Fruit fly (Drosophila melanogaster): ENCODE measurements around the gene HGTX.

The HGTX gene

dm6 chr3L:14558018-14558417 is 41.3 kb downstream of the HGTX start:
- TF ChIP-seq woc (GFP tag; optimal IDR thresholded peaks at IDR 0.05) (no peak), Myc (optimal IDR thresholded peaks at IDR 0.05) (no peak), brk (GFP tag; optimal IDR thresholded peaks at IDR 0.05) (no peak), Jra (GFP tag; optimal IDR thresholded peaks at IDR 0.05) (no peak), Sp1 (GFP tag; optimal IDR thresholded peaks at IDR 0.05) (no peak), Mio (GFP tag; optimal IDR thresholded peaks at IDR 0.05) (no peak), usp (GFP tag; optimal IDR thresholded peaks at IDR 0.05) (no peak), CrebA (GFP tag; optimal IDR thresholded peaks at IDR 0.05; ENCODE audit: borderline replicate concordance) (no peak), GATAd (GFP tag; optimal IDR thresholded peaks at IDR 0.05) (no peak)

- TF ChIP-seq HLH106 (tag; optimal IDR thresholded peaks at IDR 0.05) (peak; percentile 36), dl (GFP tag; optimal IDR thresholded peaks at IDR 0.05; ENCODE audit: insufficient read depth in 1 of 2, partially characterized antibody in 2 of 2) (no peak), N (GFP tag; optimal IDR thresholded peaks at IDR 0.05) (no peak), Sp1 (GFP tag; optimal IDR thresholded peaks at IDR 0.05) (no peak)
These were observed 42.3 kb downstream of the HGTX start for dm6 chr3L:14556774-14557741.

- TF ChIP-seq Jra (GFP tag; optimal IDR thresholded peaks at IDR 0.05), result no peak
- TF ChIP-seq br (GFP tag; optimal IDR thresholded peaks at IDR 0.05), result no peak
- no peak for TF ChIP-seq Hnf4 (GFP tag; optimal IDR thresholded peaks at IDR 0.05)
- TF ChIP-seq dsf (GFP tag; optimal IDR thresholded peaks at IDR 0.05; ENCODE audit: borderline replicate concordance), result no peak
- no peak for TF ChIP-seq jim (GFP tag; optimal IDR thresholded peaks at IDR 0.05)
- TF ChIP-seq woc (GFP tag; optimal IDR thresholded peaks at IDR 0.05), result no peak
- TF ChIP-seq HLH106 (tag; optimal IDR thresholded peaks at IDR 0.05), result no peak
- TF ChIP-seq CrebA (GFP tag; optimal IDR thresholded peaks at IDR 0.05; ENCODE audit: borderline replicate concordance), result no peak
- TF ChIP-seq Hr83 (GFP tag; optimal IDR thresholded peaks at IDR 0.05; ENCODE audit: poor library complexity, severe bottlenecking), result no peak
- no peak for TF ChIP-seq Hr78 (GFP tag; optimal IDR thresholded peaks at IDR 0.05)
- TF ChIP-seq Abd-B (GFP tag; optimal IDR thresholded peaks at IDR 0.05), result no peak
- no peak for TF ChIP-seq foxo (GFP tag; optimal IDR thresholded peaks at IDR 0.05)
- TF ChIP-seq Sp1 (GFP tag; optimal IDR thresholded peaks at IDR 0.05), result no peak
These were observed 43.2 kb downstream of the HGTX start for dm6 chr3L:14556177-14556576.

- TF ChIP-seq foxo (GFP tag; optimal IDR thresholded peaks at IDR 0.05), result no peak
- no peak for TF ChIP-seq psq (GFP tag; optimal IDR thresholded peaks at IDR 0.05)
- TF ChIP-seq Hnf4 (GFP tag; optimal IDR thresholded peaks at IDR 0.05), result no peak
- TF ChIP-seq Hr83 (GFP tag; optimal IDR thresholded peaks at IDR 0.05; ENCODE audit: poor library complexity, severe bottlenecking), result no peak
- no peak for TF ChIP-seq rgr (GFP tag; optimal IDR thresholded peaks at IDR 0.05)
- TF ChIP-seq sv (GFP tag; optimal IDR thresholded peaks at IDR 0.05), result no peak
- TF ChIP-seq tai (GFP tag; optimal IDR thresholded peaks at IDR 0.05), result no peak
- TF ChIP-seq Hr78 (GFP tag; optimal IDR thresholded peaks at IDR 0.05), result no peak
- no peak for TF ChIP-seq lola (GFP tag; optimal IDR thresholded peaks at IDR 0.05)
- TF ChIP-seq CrebA (GFP tag; optimal IDR thresholded peaks at IDR 0.05; ENCODE audit: borderline replicate concordance), result no peak
- TF ChIP-seq Jra (GFP tag; optimal IDR thresholded peaks at IDR 0.05), result no peak
- no peak for TF ChIP-seq jim (GFP tag; optimal IDR thresholded peaks at IDR 0.05)
- TF ChIP-seq Vsx2 (GFP tag; optimal IDR thresholded peaks at IDR 0.05; ENCODE audit: partially characterized antibody), result no peak
- TF ChIP-seq Dif (GFP tag; optimal IDR thresholded peaks at IDR 0.05; ENCODE audit: partially characterized antibody), result no peak
- TF ChIP-seq N (GFP tag; optimal IDR thresholded peaks at IDR 0.05), result no peak
- no peak for TF ChIP-seq ey (GFP tag; optimal IDR thresholded peaks at IDR 0.05)
These were observed 44.3 kb downstream of the HGTX start for dm6 chr3L:14555052-14555451.

dm6 chr3L:14553891-14554303 is 45.4 kb downstream of the HGTX start:
- TF ChIP-seq GATAd (GFP tag; optimal IDR thresholded peaks at IDR 0.05) (no peak), fru (GFP tag; optimal IDR thresholded peaks at IDR 0.05) (no peak), foxo (GFP tag; optimal IDR thresholded peaks at IDR 0.05) (no peak), usp (GFP tag; optimal IDR thresholded peaks at IDR 0.05) (no peak), Vsx2 (GFP tag; optimal IDR thresholded peaks at IDR 0.05; ENCODE audit: partially characterized antibody) (no peak), CrebA (GFP tag; optimal IDR thresholded peaks at IDR 0.05; ENCODE audit: borderline replicate concordance) (no peak), Rel (GFP tag; optimal IDR thresholded peaks at IDR 0.05) (no peak), Rel (tag; optimal IDR thresholded peaks at IDR 0.05) (no peak)

All from whole organism, wandering third instar larva.